Fruit fly (Drosophila melanogaster) whole organism, wandering third instar larva: ENCODE data around the gene Mst84Da.

Experiments used
- Abd-B ChIP-seq: fragments of >200 bp; optimal IDR thresholded peaks from 2 replicates; lab custom pipeline; 2017; ENCODE audit warnings: missing biosample characterization, missing genetic modification characterization
- CG32264 ChIP-seq: fragments of 200-800 bp; sonication (Bioruptor generic); optimal IDR thresholded peaks from 2 replicates; lab custom pipeline; 2016; ENCODE audit warnings: missing biosample characterization, missing genetic modification characterization
- CG9705 ChIP-seq: fragments of 200-800 bp; sonication (Bioruptor generic); optimal IDR thresholded peaks from 2 replicates; lab custom pipeline; 2018; ENCODE audit warnings: missing biosample characterization, mild to moderate bottlenecking, missing genetic modification characterization
- CrebA ChIP-seq: fragments of 200-800 bp; sonication (Bioruptor generic); optimal IDR thresholded peaks from 2 replicates; lab custom pipeline; 2016; ENCODE audit warnings: missing biosample characterization, mild to moderate bottlenecking, missing genetic modification characterization, borderline replicate concordance
- Dif ChIP-seq: fragments of 200-275, 200-300 bp; sonication (Bioruptor generic); optimal IDR thresholded peaks from 2 replicates; lab custom pipeline; 2018; ENCODE audit warnings: missing biosample characterization, missing genetic modification characterization; ENCODE audit not compliant: partially characterized antibody
- GATAd ChIP-seq: sonication (Bioruptor generic); optimal IDR thresholded peaks from 2 replicates; lab custom pipeline; 2016; ENCODE audit warnings: missing biosample characterization, missing genetic modification characterization
- HLH106 ChIP-seq: fragments of 200-800 bp; optimal IDR thresholded peaks from 3 replicates; lab custom pipeline; 2019; ENCODE audit warnings: missing biosample characterization, mild to moderate bottlenecking, missing genetic modification characterization, moderate library complexity
- Hnf4 ChIP-seq: fragments of 200-800 bp; sonication (Bioruptor generic); optimal IDR thresholded peaks from 2 replicates; lab custom pipeline; 2016; ENCODE audit warnings: missing biosample characterization, mild to moderate bottlenecking, missing genetic modification characterization
- Hr78 ChIP-seq: fragments of >200 bp; optimal IDR thresholded peaks from 2 replicates; lab custom pipeline; 2017; ENCODE audit warnings: missing biosample characterization, missing genetic modification characterization
- Hr83 ChIP-seq: fragments of 200-300 bp; sonication (Bioruptor generic); optimal IDR thresholded peaks from 2 replicates; lab custom pipeline; 2016; ENCODE audit warnings: missing biosample characterization, mild to moderate bottlenecking, missing genetic modification characterization, moderate library complexity; ENCODE audit not compliant: poor library complexity, severe bottlenecking
- Jra ChIP-seq: sonication (Bioruptor generic); optimal IDR thresholded peaks from 2 replicates; lab custom pipeline; 2016; ENCODE audit warnings: missing biosample characterization, missing genetic modification characterization
- Mio ChIP-seq: sonication (Bioruptor generic); optimal IDR thresholded peaks from 2 replicates; lab custom pipeline; 2016; ENCODE audit warnings: missing biosample characterization, missing genetic modification characterization
- Myc ChIP-seq: fragments of >200 bp; optimal IDR thresholded peaks from 2 replicates; lab custom pipeline; 2017
- N ChIP-seq: fragments of >200 bp; optimal IDR thresholded peaks from 2 replicates; lab custom pipeline; 2018; ENCODE audit warnings: missing biosample characterization, missing external identifiers, missing genetic modification characterization
- OdsH ChIP-seq: fragments of 200-800 bp; sonication (Bioruptor generic); optimal IDR thresholded peaks from 2 replicates; lab custom pipeline; 2016; ENCODE audit warnings: missing biosample characterization, mild to moderate bottlenecking, missing genetic modification characterization
- Rel ChIP-seq, 2 experiments: fragments of 200-800 bp; sonication (Bioruptor generic) in 1 of 2; optimal IDR thresholded peaks; 2 replicates in 1 of 2; 3 replicates in 1 of 2; lab custom pipeline; 2016 to 2019; ENCODE audit warnings: mild to moderate bottlenecking in 2 of 2, missing biosample characterization in 2 of 2, missing genetic modification characterization in 2 of 2, moderate library complexity in 1 of 2
- Vsx2 ChIP-seq: fragments of 200-300, 225-300 bp; sonication (Bioruptor generic); optimal IDR thresholded peaks from 2 replicates; lab custom pipeline; 2018; ENCODE audit warnings: missing biosample characterization, missing genetic modification characterization; ENCODE audit not compliant: partially characterized antibody
- brk ChIP-seq: fragments of 200-800 bp; sonication (Bioruptor generic); optimal IDR thresholded peaks from 2 replicates; lab custom pipeline; 2016; ENCODE audit warnings: missing biosample characterization, mild to moderate bottlenecking, missing genetic modification characterization
- dsf ChIP-seq: sonication (Bioruptor generic); optimal IDR thresholded peaks from 2 replicates; lab custom pipeline; 2016; ENCODE audit warnings: missing biosample characterization, missing genetic modification characterization, borderline replicate concordance
- ey ChIP-seq: fragments of 200-800 bp; sonication (Bioruptor generic); optimal IDR thresholded peaks from 2 replicates; lab custom pipeline; 2016; ENCODE audit warnings: missing biosample characterization, missing genetic modification characterization
- foxo ChIP-seq, 2 experiments: fragments of 200-800 bp; sonication (Bioruptor generic); optimal IDR thresholded peaks; 2 replicates in 1 of 2; 3 replicates in 1 of 2; lab custom pipeline; 2016 to 2017; ENCODE audit warnings: missing biosample characterization in 2 of 2, missing genetic modification characterization in 2 of 2
- fru ChIP-seq: fragments of 200-800 bp; sonication (Bioruptor generic); optimal IDR thresholded peaks from 3 replicates; lab custom pipeline; 2016; ENCODE audit warnings: missing biosample characterization, mild to moderate bottlenecking, missing genetic modification characterization
- h ChIP-seq: fragments of 200-800 bp; sonication (Bioruptor generic); optimal IDR thresholded peaks from 3 replicates; lab custom pipeline; 2016; ENCODE audit warnings: missing biosample characterization, mild to moderate bottlenecking, missing genetic modification characterization
- jim ChIP-seq: fragments of 175-275, 200-325 bp; sonication (Bioruptor generic); optimal IDR thresholded peaks from 2 replicates; lab custom pipeline; 2016; ENCODE audit warnings: missing biosample characterization, mild to moderate bottlenecking, missing genetic modification characterization
- lola ChIP-seq: fragments of >200 bp; optimal IDR thresholded peaks from 2 replicates; lab custom pipeline; 2017; ENCODE audit warnings: missing biosample characterization, missing genetic modification characterization
- psq ChIP-seq: fragments of 200-800 bp; sonication (Bioruptor generic); optimal IDR thresholded peaks from 3 replicates; lab custom pipeline; 2017; ENCODE audit warnings: missing biosample characterization, mild to moderate bottlenecking, missing genetic modification characterization, moderate library complexity
- sage ChIP-seq: fragments of 200-800 bp; sonication (Bioruptor generic); optimal IDR thresholded peaks from 2 replicates; lab custom pipeline; 2016; ENCODE audit warnings: missing biosample characterization, mild to moderate bottlenecking, missing genetic modification characterization
- tai ChIP-seq: sonication (Bioruptor generic); optimal IDR thresholded peaks from 2 replicates; lab custom pipeline; 2016; ENCODE audit warnings: missing biosample characterization, missing genetic modification characterization
- usp ChIP-seq: fragments of >200 bp; optimal IDR thresholded peaks from 2 replicates; lab custom pipeline; 2017; ENCODE audit warnings: missing biosample characterization, missing genetic modification characterization
- woc ChIP-seq: sonication (Bioruptor generic); optimal IDR thresholded peaks from 2 replicates; lab custom pipeline; 2016; ENCODE audit warnings: missing biosample characterization, mild to moderate bottlenecking, missing genetic modification characterization

The Mst84Da gene

DNA sequence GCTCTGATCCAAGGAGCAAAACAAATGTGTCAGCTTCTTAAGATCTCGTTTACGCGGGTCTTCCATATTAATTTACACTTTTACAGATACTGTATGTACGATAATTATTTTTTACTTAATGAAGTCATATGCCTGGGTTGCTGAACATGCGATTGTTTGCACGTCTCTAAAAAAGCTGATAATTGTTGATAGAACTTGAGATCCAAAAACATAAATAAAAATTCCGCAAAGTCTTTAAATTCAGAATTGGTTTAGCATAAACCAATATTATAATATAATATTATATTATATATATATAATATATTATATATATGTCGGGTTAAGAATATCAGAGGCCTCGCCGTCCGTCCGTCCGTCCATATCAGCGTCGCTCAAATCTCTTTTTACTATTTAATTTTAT, 16.2 kb upstream of the Mst84Da start, which contains the start of gene CG43290:
CG43290 (minus strand) TSS at position 101 of the 400 bp plus-strand sequence.
- no peak for TF ChIP-seq Jra (GFP tag; lab: Kevin White, UChicago)
- TF ChIP-seq Hr78 (GFP tag; lab: Kevin White, UChicago): no peak
- TF ChIP-seq CG9705 (GFP tag; lab: Kevin White, UChicago): no peak
- TF ChIP-seq ey (GFP tag; lab: Kevin White, UChicago): no peak
- no peak for TF ChIP-seq usp (GFP tag; lab: Kevin White, UChicago)
- no peak for TF ChIP-seq Mio
- TF ChIP-seq lola (GFP tag; lab: Kevin White, UChicago): no peak
- no peak for TF ChIP-seq Vsx2 (GFP tag; lab: Kevin White, UChicago)
- TF ChIP-seq tai (GFP tag; lab: Kevin White, UChicago): no peak
- no peak for TF ChIP-seq Hnf4 (GFP tag; lab: Kevin White, UChicago)
- TF ChIP-seq h (GFP tag; lab: Kevin White, UChicago): no peak
- TF ChIP-seq jim: no peak
- TF ChIP-seq CG32264 (GFP tag; lab: Kevin White, UChicago): no peak
- no peak for TF ChIP-seq OdsH (GFP tag; lab: Kevin White, UChicago)
- TF ChIP-seq dsf: no peak
- TF ChIP-seq woc (GFP tag; lab: Kevin White, UChicago): no peak
- no peak for TF ChIP-seq Abd-B (GFP tag; lab: Kevin White, UChicago)

DNA sequence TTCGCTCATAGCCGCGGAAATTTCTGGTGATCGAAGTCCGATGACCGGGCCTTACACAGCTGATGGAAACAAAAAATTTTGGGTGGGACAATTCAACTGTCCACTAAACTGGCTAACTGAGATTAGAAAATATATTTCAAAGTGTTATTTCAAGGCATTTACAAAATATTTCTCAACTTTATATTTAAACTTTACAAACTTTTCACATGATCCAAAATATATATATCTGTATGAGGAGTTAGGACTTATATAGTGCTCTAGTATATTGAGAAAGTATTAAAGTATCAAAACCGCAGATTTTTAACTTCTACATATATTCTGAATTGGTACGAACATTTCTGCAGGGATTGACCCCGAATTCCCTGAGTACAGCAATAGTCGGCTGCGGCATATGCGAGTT, 3.6 kb upstream of the Mst84Da start, which contains the start of gene CG17944:
CG17944 (minus strand) TSS at position 101 of the 400 bp plus-strand sequence.
- no peak for TF ChIP-seq Dif (GFP tag; lab: Kevin White, UChicago)
- no peak for TF ChIP-seq foxo (GFP tag; optimal IDR thresholded peaks at IDR 0.05; lab: Kevin White, UChicago)
- TF ChIP-seq h (GFP tag; lab: Kevin White, UChicago): no peak
- TF ChIP-seq GATAd (GFP tag; lab: Kevin White, UChicago): no peak

DNA sequence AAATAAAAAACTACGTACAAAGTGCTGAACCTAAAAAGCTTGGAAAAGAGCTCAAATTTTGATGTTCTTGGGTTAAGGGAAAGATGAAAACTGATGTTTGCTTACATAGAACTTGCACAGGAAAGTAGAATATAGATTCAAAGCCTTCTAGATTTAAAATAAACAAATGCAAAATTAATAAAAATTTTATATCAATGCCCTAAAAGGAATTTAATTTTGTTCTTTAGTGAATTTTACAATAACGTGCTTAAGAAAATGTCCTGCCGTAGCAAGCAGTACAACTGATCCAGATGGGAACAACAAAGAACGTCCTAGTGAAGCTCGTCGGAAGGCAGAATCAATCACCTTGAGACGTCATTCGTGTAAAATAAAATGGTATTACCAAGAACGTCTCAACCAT, 2.0 kb upstream of the Mst84Da start, which contains the start of gene Mst84Dd:
Mst84Dd (minus strand) TSS at position 101 of the 400 bp plus-strand sequence.
- TF ChIP-seq woc (GFP tag; lab: Kevin White, UChicago): no peak
- TF ChIP-seq N (GFP tag; lab: Kevin White, UChicago): no peak
- TF ChIP-seq jim: no peak
- no peak for TF ChIP-seq Mio
- no peak for TF ChIP-seq GATAd (GFP tag; lab: Kevin White, UChicago)
- no peak for TF ChIP-seq fru (GFP tag; lab: Kevin White, UChicago)
- TF ChIP-seq foxo (GFP tag; optimal IDR thresholded peaks at IDR 0.05; lab: Kevin White, UChicago): no peak

DNA sequence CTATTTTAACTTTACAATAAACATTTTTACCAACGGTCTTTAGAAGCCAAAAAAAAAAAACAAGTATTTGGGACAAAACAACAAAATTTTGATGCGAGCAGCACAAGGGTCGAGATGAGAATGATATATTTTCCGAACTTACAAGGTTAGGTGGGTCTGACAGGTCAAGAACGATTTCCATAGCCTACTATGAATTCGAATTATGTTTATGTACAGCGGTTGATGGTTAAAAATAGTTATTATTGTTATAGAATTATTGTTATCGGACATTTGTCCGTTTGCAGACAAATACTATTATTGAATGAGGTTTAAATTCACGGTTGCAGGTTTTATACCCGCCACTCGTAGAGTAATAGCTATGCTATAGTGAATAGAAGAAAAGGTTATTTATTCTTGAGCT, 1.1 kb upstream of the Mst84Da start, which contains the start of gene Mst84Dc:
Mst84Dc (minus strand) TSS at position 101 of the 400 bp plus-strand sequence.
- no peak for TF ChIP-seq psq
- no peak for TF ChIP-seq fru (GFP tag; lab: Kevin White, UChicago)
- TF ChIP-seq ey (GFP tag; lab: Kevin White, UChicago): no peak

DNA sequence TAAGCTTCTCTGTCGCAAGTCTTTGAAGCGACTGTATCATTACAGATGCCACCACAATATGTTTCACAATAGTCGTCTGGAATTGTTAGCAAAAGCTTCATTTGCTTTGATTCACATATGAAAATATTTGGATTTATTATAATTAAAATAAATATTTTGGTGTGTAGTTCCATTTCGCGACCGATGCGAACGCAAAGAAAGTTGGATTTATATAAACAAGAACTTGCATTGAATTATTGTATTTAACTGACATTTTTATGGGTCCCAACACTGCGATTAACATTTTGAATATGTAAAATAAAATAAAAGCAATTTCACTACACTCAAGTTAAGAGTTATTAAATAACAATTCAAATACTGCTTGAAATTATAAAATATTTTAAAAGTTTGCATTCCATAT, 3.6 kb downstream of the Mst84Da start, which contains the start of gene MstProx:
MstProx (minus strand) TSS at position 101 of the 400 bp plus-strand sequence.
- TF ChIP-seq Rel (GFP tag; optimal IDR thresholded peaks at IDR 0.05; lab: Kevin White, UChicago) (no peak), Rel (tag; optimal IDR thresholded peaks at IDR 0.05; lab: Kevin White, UChicago) (no peak), Jra (GFP tag; lab: Kevin White, UChicago) (no peak), Hr78 (GFP tag; lab: Kevin White, UChicago) (no peak), sage (GFP tag; lab: Kevin White, UChicago) (no peak), Hr83 (GFP tag; lab: Kevin White, UChicago) (no peak), dsf (no peak), Myc (lab: Kevin White, UChicago) (no peak), HLH106 (tag; lab: Kevin White, UChicago) (no peak), Mio (no peak), CG32264 (GFP tag; lab: Kevin White, UChicago) (no peak), brk (GFP tag; lab: Kevin White, UChicago) (no peak)

DNA sequence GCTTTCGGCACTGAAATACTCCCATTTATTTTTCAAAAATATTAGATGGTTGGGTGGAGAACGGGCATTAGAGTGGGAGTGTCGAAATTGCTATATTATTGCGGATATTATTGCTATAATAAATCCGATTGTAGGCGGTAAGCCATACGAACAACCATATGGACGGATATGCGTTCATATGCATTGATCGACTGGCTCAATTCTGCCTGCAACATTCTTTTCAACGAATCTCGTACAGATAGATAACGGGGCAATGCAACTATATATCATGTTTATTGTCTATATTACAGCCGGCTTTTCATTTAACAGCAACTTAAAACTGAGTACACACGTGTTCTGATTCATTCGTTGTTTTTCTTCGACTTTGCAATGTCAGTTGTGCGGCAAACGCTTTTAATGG, 25.5 kb downstream of the Mst84Da start, which contains the start of gene CG42650:
CG42650 (plus strand) TSS at position 301 of the 400 bp plus-strand sequence.
- no peak for TF ChIP-seq Jra (GFP tag; lab: Kevin White, UChicago)
- TF ChIP-seq usp (GFP tag; lab: Kevin White, UChicago): no peak
- TF ChIP-seq Abd-B (GFP tag; lab: Kevin White, UChicago): no peak
- no peak for TF ChIP-seq Vsx2 (GFP tag; lab: Kevin White, UChicago)
- TF ChIP-seq CrebA (GFP tag; lab: Kevin White, UChicago): no peak
- TF ChIP-seq woc (GFP tag; lab: Kevin White, UChicago): no peak
